Worm (Caenorhabditis elegans) whole organism, L1 larva: Measurements from ENCODE around the gene acdh-7.

Source experiments
- C34B4.2 ChIP-seq: sonication (generic microtip); optimal IDR thresholded peaks from 2 replicates; lab custom pipeline; 2017; ENCODE audit warnings: mild to moderate bottlenecking, missing genetic modification characterization, missing compliant biosample characterization
- aha-1 ChIP-seq: fragments of 150-350 bp; optimal IDR thresholded peaks from 2 replicates; lab custom pipeline; 2014; ENCODE audit warnings: missing biosample characterization, missing genetic modification characterization
- aly-2 ChIP-seq: fragments of 150-350 bp; optimal IDR thresholded peaks from 2 replicates; lab custom pipeline; 2014; ENCODE audit warnings: missing biosample characterization, missing genetic modification characterization
- ama-1 ChIP-seq: fragments of 150-350 bp; optimal IDR thresholded peaks from 2 replicates; lab custom pipeline; 2014
- ceh-82 ChIP-seq, 3 experiments: fragments of 150-350 bp in 1 of 3; sonication (generic microtip) in 2 of 3; optimal IDR thresholded peaks; 2 replicates each; lab custom pipeline; 2014 to 2017; ENCODE audit warnings: missing biosample characterization in 3 of 3, missing genetic modification characterization in 3 of 3
- egl-27 ChIP-seq, 2 experiments: fragments of 150-350 bp in 1 of 2; sonication (generic microtip); optimal IDR thresholded peaks; 3 replicates each; lab custom pipeline; 2017 to 2018; ENCODE audit warnings: missing biosample characterization in 2 of 2, missing genetic modification characterization in 2 of 2, missing genetic modification reagents in 2 of 2
- elt-3 ChIP-seq, 6 experiments: fragments of 150-350 bp in 1 of 6; sonication (generic microtip); optimal IDR thresholded peaks; 2 replicates each; lab custom pipeline; 2017 to 2018; ENCODE audit warnings: missing biosample characterization in 6 of 6, missing genetic modification characterization in 6 of 6, inconsistent platforms in 1 of 6
- lsy-2 ChIP-seq, 2 experiments: fragments of 150-350 bp; optimal IDR thresholded peaks; 2 replicates each; lab custom pipeline; 2014; ENCODE audit warnings: missing biosample characterization in 2 of 2, missing genetic modification characterization in 2 of 2
- mdl-1 ChIP-seq, 2 experiments: fragments of 150-350 bp; optimal IDR thresholded peaks; 2 replicates each; lab custom pipeline; 2014 to 2017; ENCODE audit warnings: missing biosample characterization in 2 of 2, missing genetic modification characterization in 2 of 2, inconsistent platforms in 1 of 2
- nhr-11 ChIP-seq: fragments of 150-350 bp; optimal IDR thresholded peaks from 2 replicates; lab custom pipeline; 2014; ENCODE audit warnings: missing biosample characterization, missing genetic modification characterization
- nhr-12 ChIP-seq: sonication (generic microtip); optimal IDR thresholded peaks from 2 replicates; lab custom pipeline; 2017; ENCODE audit warnings: missing biosample characterization, missing genetic modification characterization
- nhr-76 ChIP-seq: sonication (generic microtip); optimal IDR thresholded peaks from 2 replicates; lab custom pipeline; 2017; ENCODE audit warnings: missing biosample characterization, missing genetic modification characterization
- skn-1 ChIP-seq: fragments of 150-350 bp; optimal IDR thresholded peaks from 2 replicates; lab custom pipeline; 2014; ENCODE audit warnings: missing biosample characterization, missing genetic modification characterization
- ztf-11 ChIP-seq, 2 experiments: sonication (generic microtip); optimal IDR thresholded peaks; 2 replicates each; lab custom pipeline; 2016 to 2017; ENCODE audit warnings: missing genetic modification characterization in 2 of 2, missing biosample characterization in 1 of 2, missing compliant biosample characterization in 1 of 2

DNA sequence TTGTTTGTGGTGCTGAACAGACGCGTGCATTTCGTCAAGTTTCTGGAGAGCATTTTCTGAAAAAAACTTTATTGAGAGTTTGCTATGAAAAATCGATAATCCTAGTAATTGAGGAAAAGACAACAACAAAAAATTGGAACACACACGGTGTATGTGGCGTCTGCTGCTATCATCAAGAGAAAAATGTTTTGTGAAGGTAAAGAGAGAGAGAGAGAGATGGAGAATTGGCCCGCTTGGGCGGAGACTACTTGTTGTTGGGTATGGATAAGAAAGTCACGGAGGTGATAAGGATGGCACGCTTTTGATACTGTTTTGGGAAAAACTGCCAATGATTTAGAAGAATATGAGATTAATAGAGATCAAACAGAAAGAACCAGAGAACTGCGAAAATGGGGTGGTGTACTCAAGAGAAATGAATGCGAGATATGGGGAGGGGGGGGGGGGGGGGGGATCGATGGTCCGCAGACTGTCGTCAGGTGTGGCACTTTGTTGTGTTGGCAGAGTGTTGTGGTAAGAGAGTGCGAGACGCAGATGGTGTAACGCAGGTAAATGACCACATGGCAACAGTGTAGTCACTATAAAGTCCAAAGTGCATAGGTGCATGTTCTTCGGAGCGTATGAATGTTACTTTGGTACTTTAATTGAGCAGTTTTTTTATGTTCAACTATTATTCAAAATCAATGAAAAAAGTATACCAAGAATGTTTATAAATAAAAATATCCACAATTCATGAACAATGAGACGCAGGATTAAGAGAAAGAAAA is at the start of gene acdh-7:
- TF ChIP-seq nhr-11 (tag; lab: Kevin White, UChicago) (no peak), skn-1 (no peak), C34B4.2 (no peak), aly-2 (tag; lab: Kevin White, UChicago) (no peak), mdl-1 (tag; optimal IDR thresholded peaks at IDR 0.05; lab: Kevin White, UChicago) (no peak), elt-3 (tag; optimal IDR thresholded peaks at IDR 0.05; lab: Kevin White, UChicago) (peak in 2 of 6 experiments; percentile 3 to 69), ceh-82 (tag; optimal IDR thresholded peaks at IDR 0.05; lab: Kevin White, UChicago) (no peak), aha-1 (tag; lab: Kevin White, UChicago) (no peak), ztf-11 (tag; optimal IDR thresholded peaks at IDR 0.05; lab: Kevin White, UChicago) (no peak), nhr-12 (tag; lab: Kevin White, UChicago) (no peak), lsy-2 (tag; optimal IDR thresholded peaks at IDR 0.05; lab: Kevin White, UChicago) (no peak), nhr-76 (tag; lab: Kevin White, UChicago) (no peak), egl-27 (tag; optimal IDR thresholded peaks at IDR 0.05; lab: Kevin White, UChicago) (no peak), ama-1 (no peak)
